Worm (Caenorhabditis elegans) whole organism, young adult: ENCODE data around the gene bgal-1.

Source experiments
- K12H6.12 ChIP-seq: fragments of 200-800 bp; sonication (Bioruptor generic); optimal IDR thresholded peaks from 2 replicates; lab custom pipeline; 2018; ENCODE audit warnings: mild to moderate bottlenecking, missing genetic modification characterization, missing compliant biosample characterization
- ama-1 ChIP-seq, 3 experiments: fragments of 150-350 bp in 1 of 3; sonication (generic microtip) in 2 of 3; optimal IDR thresholded peaks; 2 replicates each; lab custom pipeline; 2014 to 2018; ENCODE audit warnings: missing biosample characterization in 2 of 3, missing genetic modification characterization in 2 of 3, missing genetic modification reagents in 2 of 3
- aptf-2 ChIP-seq: fragments of 200-800 bp; sonication (Bioruptor generic); conservative IDR thresholded peaks from 2 replicates; pipeline ENCODE4 v1.3.6; 2022; ENCODE audit warnings: missing genetic modification reagents, missing genetic modification characterization, missing compliant biosample characterization
- cebp-2 ChIP-seq: fragments of 200-800 bp; sonication (Bioruptor generic); IDR thresholded peaks from 2 replicates; pipeline ENCODE4 v1.3.6; 2022; ENCODE audit warnings: missing genetic modification characterization, missing compliant biosample characterization
- ceh-100 ChIP-seq: fragments of 200-800 bp; sonication (Bioruptor generic); IDR thresholded peaks from 2 replicates; pipeline ENCODE4 v1.3.6; 2022; ENCODE audit warnings: missing genetic modification reagents, missing genetic modification characterization, missing compliant biosample characterization
- chd-7 ChIP-seq: sonication (generic microtip); optimal IDR thresholded peaks from 2 replicates; lab custom pipeline; 2016; ENCODE audit warnings: mild to moderate bottlenecking, missing genetic modification characterization, moderate library complexity, missing compliant biosample characterization
- him-1 ChIP-seq: sonication (generic microtip); optimal IDR thresholded peaks from 2 replicates; lab custom pipeline; 2016; ENCODE audit warnings: missing genotype, missing genetic modification reagents, missing genetic modification characterization, missing compliant biosample characterization
- lag-1 ChIP-seq: fragments of 200-800 bp; sonication (Bioruptor generic); IDR thresholded peaks from 2 replicates; pipeline ENCODE4 v1.3.6; 2022; ENCODE audit warnings: missing genetic modification reagents, missing genetic modification characterization, missing compliant biosample characterization
- lir-1 ChIP-seq: fragments of 200-800 bp; sonication (Bioruptor generic); conservative IDR thresholded peaks from 2 replicates; pipeline ENCODE4 v1.3.6; 2022; ENCODE audit warnings: missing genetic modification reagents, missing genetic modification characterization, missing compliant biosample characterization
- madf-6 ChIP-seq: fragments of 200-800 bp; sonication (Bioruptor generic); IDR thresholded peaks from 2 replicates; pipeline ENCODE4 v1.3.6; 2022; ENCODE audit warnings: missing genetic modification reagents, missing genetic modification characterization, missing compliant biosample characterization
- pbrm-1 ChIP-seq: fragments of 200-800 bp; sonication (Bioruptor generic); IDR thresholded peaks from 2 replicates; pipeline ENCODE4 v1.3.6; 2022; ENCODE audit warnings: missing genetic modification reagents, missing genetic modification characterization, missing compliant biosample characterization
- sea-2 ChIP-seq: fragments of 200-800 bp; sonication (Bioruptor generic); IDR thresholded peaks from 2 replicates; pipeline ENCODE4 v1.3.6; 2022; ENCODE audit warnings: missing genetic modification characterization, missing compliant biosample characterization
- unc-62 ChIP-seq: fragments of 150-350 bp; optimal IDR thresholded peaks from 2 replicates; lab custom pipeline; 2014; ENCODE audit warnings: missing biosample characterization, missing genetic modification reagents, missing genetic modification characterization
- ztf-26 ChIP-seq: sonication (generic microtip); optimal IDR thresholded peaks from 2 replicates; lab custom pipeline; 2017; ENCODE audit warnings: missing genetic modification characterization, missing compliant biosample characterization

- no peak for TF ChIP-seq unc-62 (GFP tag; lab: Kevin White, UChicago)
- no peak for TF ChIP-seq ama-1 (optimal IDR thresholded peaks at IDR 0.05; lab: Kevin White, UChicago)
- no peak for TF ChIP-seq ama-1 (GFP tag; optimal IDR thresholded peaks at IDR 0.05; lab: Kevin White, UChicago)
- TF ChIP-seq him-1 (tag; lab: Kevin White, UChicago) = no peak
- no peak for TF ChIP-seq ztf-26 (tag; lab: Kevin White, UChicago)
- TF ChIP-seq pbrm-1 (GFP tag; lab: Robert Waterston, UW) = no peak
- no peak for TF ChIP-seq chd-7 (tag; lab: Kevin White, UChicago)
- TF ChIP-seq madf-6 (GFP tag; lab: Robert Waterston, UW) = no peak
- no peak for TF ChIP-seq aptf-2 (GFP tag; lab: Robert Waterston, UW)
- TF ChIP-seq lir-1 (GFP tag; lab: Robert Waterston, UW) = no peak
- no peak for TF ChIP-seq ceh-100 (GFP tag; lab: Robert Waterston, UW)
- TF ChIP-seq K12H6.12 (tag; lab: Kevin White, UChicago) = no peak
- TF ChIP-seq sea-2 (GFP tag; lab: Robert Waterston, UW) = no peak
- no peak for TF ChIP-seq lag-1 (GFP tag; lab: Robert Waterston, UW)
- no peak for TF ChIP-seq cebp-2 (GFP tag; lab: Robert Waterston, UW)
These were observed 23.8 kb downstream of the bgal-1 start, which contains the start of gene K10D6.4 for ce11 chrV:11201826-11202565.
